Worm (Caenorhabditis elegans) whole organism, young adult: ENCODE measurements around the gene algn-2.

Experiments used
- B0035.1 ChIP-seq: sonication (generic microtip); optimal IDR thresholded peaks from 2 replicates; lab custom pipeline; 2016; ENCODE audit warnings: missing genetic modification characterization, mild to moderate bottlenecking, missing compliant biosample characterization, missing genotype, missing genetic modification reagents
- B0261.1 ChIP-seq: sonication (generic microtip); optimal IDR thresholded peaks from 2 replicates; lab custom pipeline; 2016; ENCODE audit warnings: mild to moderate bottlenecking, missing genetic modification characterization, moderate library complexity, missing compliant biosample characterization
- C06A6.2 ChIP-seq: fragments of 200-800 bp; sonication (Bioruptor generic); conservative IDR thresholded peaks from 2 replicates; pipeline ENCODE4 v1.3.6; 2022; ENCODE audit warnings: missing genetic modification characterization, missing compliant biosample characterization
- D2030.7 ChIP-seq: fragments of 200-800 bp; sonication (Bioruptor generic); IDR thresholded peaks from 2 replicates; pipeline ENCODE4 v1.3.6; 2022; ENCODE audit warnings: missing genetic modification reagents, missing genetic modification characterization, missing compliant biosample characterization
- F10E7.11 ChIP-seq: sonication (generic microtip); optimal IDR thresholded peaks from 2 replicates; lab custom pipeline; 2017; ENCODE audit warnings: mild to moderate bottlenecking, missing genetic modification characterization, moderate library complexity, missing compliant biosample characterization
- F23B12.7 ChIP-seq: sonication (generic microtip); optimal IDR thresholded peaks from 2 replicates; lab custom pipeline; 2017; ENCODE audit warnings: missing genetic modification characterization, mild to moderate bottlenecking, missing compliant biosample characterization, antibody characterized with exemption, moderate library complexity; ENCODE audit not compliant: insufficient read depth
- F33H1.4 ChIP-seq: fragments of 200-800 bp; sonication (Bioruptor generic); IDR thresholded peaks from 2 replicates; pipeline ENCODE4 v1.3.6; 2022; ENCODE audit warnings: missing genetic modification reagents, missing genetic modification characterization, missing compliant biosample characterization
- F49E8.2 ChIP-seq: sonication (generic microtip); optimal IDR thresholded peaks from 3 replicates; lab custom pipeline; 2017; ENCODE audit warnings: missing genetic modification characterization, mild to moderate bottlenecking, missing compliant biosample characterization, antibody characterized with exemption, moderate library complexity; ENCODE audit not compliant: insufficient read depth
- F57A8.1 ChIP-seq: fragments of 200-800 bp; sonication (Bioruptor generic); optimal IDR thresholded peaks from 2 replicates; lab custom pipeline; 2018; ENCODE audit warnings: mild to moderate bottlenecking, missing genetic modification characterization, moderate library complexity, missing compliant biosample characterization
- F57C9.4 ChIP-seq: sonication (generic microtip); optimal IDR thresholded peaks from 2 replicates; lab custom pipeline; 2017; ENCODE audit warnings: mild to moderate bottlenecking, missing genetic modification characterization, missing compliant biosample characterization
- K11D2.4 ChIP-seq: fragments of 200-800 bp; sonication (Bioruptor generic); IDR thresholded peaks from 2 replicates; pipeline ENCODE4 v1.3.6; 2022; ENCODE audit warnings: missing genetic modification reagents, missing genetic modification characterization, missing compliant biosample characterization
- T07F8.4 ChIP-seq: sonication (generic microtip); optimal IDR thresholded peaks from 2 replicates; lab custom pipeline; 2016; ENCODE audit warnings: mild to moderate bottlenecking, missing genetic modification characterization, moderate library complexity, missing compliant biosample characterization
- T26A5.8 ChIP-seq: sonication (generic microtip); optimal IDR thresholded peaks from 2 replicates; lab custom pipeline; 2016; ENCODE audit warnings: missing genetic modification characterization, missing compliant biosample characterization
- Y67H2A.10 ChIP-seq: fragments of 200-800 bp; sonication (Bioruptor generic); conservative IDR thresholded peaks from 2 replicates; pipeline ENCODE4 v1.3.6; 2022; ENCODE audit warnings: missing genetic modification reagents, missing genetic modification characterization, missing compliant biosample characterization
- Y79H2A.3 ChIP-seq: fragments of 200-800 bp; sonication (Bioruptor generic); conservative IDR thresholded peaks from 2 replicates; pipeline ENCODE4 v1.3.6; 2022; ENCODE audit warnings: missing genetic modification reagents, missing genetic modification characterization, missing compliant biosample characterization
- Y95B8A.8 ChIP-seq: fragments of 200-800 bp; sonication (Bioruptor generic); IDR thresholded peaks from 2 replicates; pipeline ENCODE4 v1.3.6; 2022; ENCODE audit warnings: missing genetic modification reagents, missing genetic modification characterization, missing compliant biosample characterization
- ZK185.1 ChIP-seq: sonication (generic microtip); optimal IDR thresholded peaks from 2 replicates; lab custom pipeline; 2016; ENCODE audit warnings: mild to moderate bottlenecking, missing genetic modification characterization, missing compliant biosample characterization; ENCODE audit not compliant: poor library complexity, severe bottlenecking
- ama-1 ChIP-seq, 3 experiments: fragments of 150-350 bp in 1 of 3; sonication (generic microtip) in 2 of 3; optimal IDR thresholded peaks; 2 replicates each; lab custom pipeline; 2014 to 2018; ENCODE audit warnings: missing biosample characterization in 2 of 3, missing genetic modification characterization in 2 of 3, missing genetic modification reagents in 2 of 3
- aptf-3 ChIP-seq: fragments of 200-800 bp; sonication (Bioruptor generic); IDR thresholded peaks from 2 replicates; pipeline ENCODE4 v1.3.6; 2022; ENCODE audit warnings: missing genetic modification characterization, missing compliant biosample characterization
- bed-2 ChIP-seq: fragments of 200-800 bp; sonication (Bioruptor generic); IDR thresholded peaks from 2 replicates; pipeline ENCODE4 v1.3.6; 2022; ENCODE audit warnings: missing genetic modification reagents, missing genetic modification characterization, missing compliant biosample characterization
- cebp-1 ChIP-seq, 2 experiments: fragments of 200-800 bp in 1 of 2; sonication (Bioruptor generic) in 1 of 2; sonication (generic microtip) in 1 of 2; IDR thresholded peaks in 1 of 2; optimal IDR thresholded peaks in 1 of 2; 2 replicates each; pipeline versions ENCODE4 v1.3.6 to Lab custom; 2017 to 2022; ENCODE audit warnings: missing compliant biosample characterization in 2 of 2, missing genetic modification characterization in 2 of 2, mild to moderate bottlenecking in 1 of 2, missing genetic modification reagents in 1 of 2, moderate library complexity in 1 of 2
- ceh-91 ChIP-seq: fragments of 200-800 bp; sonication (Bioruptor generic); IDR thresholded peaks from 2 replicates; pipeline ENCODE4 v1.3.6; 2022; ENCODE audit warnings: missing genetic modification reagents, missing genetic modification characterization, missing compliant biosample characterization
- fkh-3 ChIP-seq: sonication (generic microtip); optimal IDR thresholded peaks from 2 replicates; lab custom pipeline; 2016; ENCODE audit warnings: mild to moderate bottlenecking, missing genetic modification characterization, missing compliant biosample characterization
- hlh-12 ChIP-seq: sonication (generic microtip); optimal IDR thresholded peaks from 2 replicates; lab custom pipeline; 2016; ENCODE audit warnings: missing genetic modification characterization, missing compliant biosample characterization
- hmg-20 ChIP-seq: fragments of 200-800 bp; sonication (Bioruptor generic); IDR thresholded peaks from 2 replicates; pipeline ENCODE4 v1.3.6; 2022; ENCODE audit warnings: missing genetic modification reagents, missing genetic modification characterization, missing compliant biosample characterization
- lag-1 ChIP-seq: fragments of 200-800 bp; sonication (Bioruptor generic); IDR thresholded peaks from 2 replicates; pipeline ENCODE4 v1.3.6; 2022; ENCODE audit warnings: missing genetic modification reagents, missing genetic modification characterization, missing compliant biosample characterization
- lin-35 ChIP-seq, 3 experiments: fragments of 150-350 bp in 2 of 3; sonication (generic microtip) in 1 of 3; optimal IDR thresholded peaks; 2 replicates each; lab custom pipeline; 2014 to 2018; ENCODE audit warnings: missing biosample characterization in 3 of 3, missing genetic modification characterization in 3 of 3, missing genetic modification reagents in 3 of 3
- lsy-27 ChIP-seq: sonication (generic microtip); optimal IDR thresholded peaks from 2 replicates; lab custom pipeline; 2017; ENCODE audit warnings: missing genetic modification characterization, mild to moderate bottlenecking, missing compliant biosample characterization, antibody characterized with exemption, missing genotype, borderline replicate concordance; ENCODE audit not compliant: insufficient read depth
- madf-3 ChIP-seq: fragments of 200-800 bp; sonication (Bioruptor generic); IDR thresholded peaks from 2 replicates; pipeline ENCODE4 v1.3.6; 2022; ENCODE audit warnings: missing genetic modification reagents, missing genetic modification characterization, missing compliant biosample characterization
- nhr-179 ChIP-seq: sonication (generic microtip); optimal IDR thresholded peaks from 2 replicates; lab custom pipeline; 2016; ENCODE audit warnings: mild to moderate bottlenecking, missing genetic modification characterization, missing compliant biosample characterization
- nhr-80 ChIP-seq: sonication (generic microtip); optimal IDR thresholded peaks from 2 replicates; lab custom pipeline; 2016; ENCODE audit warnings: missing genetic modification characterization, missing compliant biosample characterization
- pha-4 ChIP-seq: fragments of 150-350 bp; sonication (generic microtip); optimal IDR thresholded peaks from 2 replicates; lab custom pipeline; 2014; ENCODE audit warnings: missing biosample characterization, missing genetic modification reagents, missing genetic modification characterization
- repo-1 ChIP-seq: sonication (generic microtip); optimal IDR thresholded peaks from 2 replicates; lab custom pipeline; 2017; ENCODE audit warnings: mild to moderate bottlenecking, missing genetic modification characterization, missing compliant biosample characterization
- rpc-1 ChIP-seq, 2 experiments: fragments of 150-350 bp in 1 of 2; sonication (generic microtip) in 1 of 2; optimal IDR thresholded peaks; 2 replicates each; lab custom pipeline; 2014 to 2018; ENCODE audit warnings: missing biosample characterization in 1 of 2, missing genetic modification characterization in 1 of 2, missing genetic modification reagents in 1 of 2, missing genotype in 1 of 2
- sptf-2 ChIP-seq: fragments of 200-800 bp; sonication (Bioruptor generic); optimal IDR thresholded peaks from 2 replicates; lab custom pipeline; 2018; ENCODE audit warnings: mild to moderate bottlenecking, missing genetic modification characterization, missing compliant biosample characterization
- tbp1 ChIP-seq: fragments of 200-800 bp; sonication (Bioruptor generic); optimal IDR thresholded peaks from 2 replicates; lab custom pipeline; 2018; ENCODE audit warnings: mild to moderate bottlenecking, missing genetic modification characterization, missing compliant biosample characterization
- xnd-1 ChIP-seq: sonication (generic microtip); optimal IDR thresholded peaks from 2 replicates; lab custom pipeline; 2016; ENCODE audit warnings: missing genotype, missing genetic modification reagents, missing genetic modification characterization, missing compliant biosample characterization
- ztf-18 ChIP-seq: sonication (generic microtip); optimal IDR thresholded peaks from 2 replicates; lab custom pipeline; 2016; ENCODE audit warnings: missing genotype, mild to moderate bottlenecking, missing genetic modification characterization, missing compliant biosample characterization
- ztf-6 ChIP-seq: fragments of 200-800 bp; sonication (Bioruptor generic); IDR thresholded peaks from 2 replicates; pipeline ENCODE4 v1.3.6; 2022; ENCODE audit warnings: missing genetic modification reagents, missing genetic modification characterization, missing compliant biosample characterization

The algn-2 gene

ce11 chrII:5364516-5364915 is 10.6 kb upstream of the algn-2 start:
- no peak for TF ChIP-seq ZK185.1 (tag; lab: Kevin White, UChicago)
- no peak for TF ChIP-seq lsy-27 (tag; lab: Kevin White, UChicago)
- TF ChIP-seq F49E8.2 (tag; lab: Kevin White, UChicago) = no peak
- TF ChIP-seq B0261.1 (tag; lab: Kevin White, UChicago) = no peak
- TF ChIP-seq F57C9.4 = no peak
- no peak for TF ChIP-seq madf-3 (GFP tag; lab: Robert Waterston, UW)
- TF ChIP-seq D2030.7 (GFP tag; lab: Robert Waterston, UW) = no peak
- no peak for TF ChIP-seq T26A5.8 (tag; lab: Kevin White, UChicago)
- TF ChIP-seq cebp-1 (GFP tag; IDR thresholded peaks at IDR 0.05; lab: Robert Waterston, UW) = no peak
- TF ChIP-seq cebp-1 (tag; optimal IDR thresholded peaks at IDR 0.05; lab: Kevin White, UChicago) = no peak
- TF ChIP-seq ztf-18 (tag; lab: Kevin White, UChicago) = no peak
- TF ChIP-seq fkh-3 (tag; lab: Kevin White, UChicago) = no peak
- no peak for TF ChIP-seq bed-2
- no peak for TF ChIP-seq rpc-1 (optimal IDR thresholded peaks at IDR 0.05; lab: Kevin White, UChicago)
- TF ChIP-seq rpc-1 (tag; optimal IDR thresholded peaks at IDR 0.05; lab: Kevin White, UChicago) = no peak
- TF ChIP-seq C06A6.2 (GFP tag; lab: Robert Waterston, UW) = no peak
- TF ChIP-seq lin-35 (GFP tag; optimal IDR thresholded peaks at IDR 0.05; lab: Kevin White, UChicago) = no peak
- no peak for TF ChIP-seq xnd-1 (tag; lab: Kevin White, UChicago)

ce11 chrII:5365645-5366044 is 9.4 kb upstream of the algn-2 start, which contains the start of gene F09E5.16:
F09E5.16 (minus strand) TSS chrII:5365745.
- no peak for TF ChIP-seq F23B12.7 (tag; lab: Kevin White, UChicago)
- TF ChIP-seq ztf-6 (GFP tag; lab: Robert Waterston, UW) = no peak
- no peak for TF ChIP-seq tbp1 (GFP tag; lab: Kevin White, UChicago)
- TF ChIP-seq B0035.1 (tag; lab: Kevin White, UChicago) = no peak
- no peak for TF ChIP-seq ceh-91
- TF ChIP-seq T07F8.4 (tag; lab: Kevin White, UChicago) = no peak
- TF ChIP-seq Y79H2A.3 (GFP tag; lab: Robert Waterston, UW) = no peak
- TF ChIP-seq F10E7.11 (tag; lab: Kevin White, UChicago) = no peak
- no peak for TF ChIP-seq Y95B8A.8 (GFP tag; lab: Robert Waterston, UW)
- TF ChIP-seq aptf-3 (GFP tag; lab: Robert Waterston, UW) = no peak
- TF ChIP-seq ama-1 (optimal IDR thresholded peaks at IDR 0.05; lab: Kevin White, UChicago) = no peak
- no peak for TF ChIP-seq ama-1 (GFP tag; optimal IDR thresholded peaks at IDR 0.05; lab: Kevin White, UChicago)

ce11 chrII:5370641-5371040 is 4.4 kb upstream of the algn-2 start, which contains the start of gene F09E5.12:
F09E5.12 (minus strand) TSS chrII:5370741.
- TF ChIP-seq pha-4 (no peak), hlh-12 (tag; lab: Kevin White, UChicago) (no peak), F33H1.4 (no peak), nhr-80 (tag; lab: Kevin White, UChicago) (no peak), repo-1 (no peak), lag-1 (GFP tag; lab: Robert Waterston, UW) (no peak), K11D2.4 (GFP tag; lab: Robert Waterston, UW) (no peak), Y79H2A.3 (GFP tag; lab: Robert Waterston, UW) (no peak), fkh-3 (tag; lab: Kevin White, UChicago) (no peak), Y67H2A.10 (no peak), nhr-179 (tag; lab: Kevin White, UChicago) (no peak), hmg-20 (no peak), F57A8.1 (GFP tag; lab: Kevin White, UChicago) (no peak), sptf-2 (GFP tag; lab: Kevin White, UChicago) (no peak)
